Worm (Caenorhabditis elegans): ENCODE data around the gene C02G6.3.
A peak's percentile ranks its signal among the peaks of the same experiment; 100 is the strongest.

Gene C02G6.3

DNA sequence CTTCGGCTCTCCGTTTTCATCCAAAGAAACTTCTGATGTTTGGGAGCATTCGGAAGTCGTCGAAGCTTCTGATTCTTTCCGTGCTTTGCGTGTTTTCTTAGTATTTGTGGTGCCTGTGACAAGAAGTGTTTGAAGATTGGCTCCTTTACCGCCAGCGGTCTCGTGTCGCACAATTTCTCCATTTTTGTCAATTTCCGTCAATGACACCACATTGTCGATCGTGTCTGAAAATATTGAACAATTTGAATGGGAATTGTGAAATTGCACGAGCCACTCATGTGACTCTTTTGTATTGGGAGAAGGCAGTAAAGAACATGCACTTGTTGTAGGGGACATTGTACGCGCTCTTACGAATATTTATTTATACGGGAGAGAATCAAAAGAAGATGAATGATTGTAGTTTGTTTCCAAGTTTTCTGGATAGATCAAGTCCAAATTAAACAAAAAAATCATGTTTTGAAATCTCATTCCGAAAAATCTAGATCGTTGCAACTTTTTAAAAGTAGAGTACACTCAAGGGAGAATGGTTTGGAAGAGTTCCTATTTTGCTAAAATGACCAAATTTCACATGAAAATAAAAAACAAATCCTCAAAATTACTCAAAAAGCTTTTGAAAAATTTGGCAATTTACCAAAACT lies 37.5 kb upstream of the C02G6.3 start (continued):
- TF ChIP-seq somi-1 (GFP tag; optimal IDR thresholded peaks at IDR 0.05) (no peak), ceh-79 (tag; optimal IDR thresholded peaks at IDR 0.05) (no peak), repo-1 (tag; optimal IDR thresholded peaks at IDR 0.05) (peak; percentile 18), dox-1 (GFP tag; IDR thresholded peaks at IDR 0.05) (no peak), mel-28 (tag; optimal IDR thresholded peaks at IDR 0.05; ENCODE audit: borderline replicate concordance) (peak; percentile 27), ZK185.1 (tag; optimal IDR thresholded peaks at IDR 0.05; ENCODE audit: poor library complexity, severe bottlenecking) (no peak)

DNA sequence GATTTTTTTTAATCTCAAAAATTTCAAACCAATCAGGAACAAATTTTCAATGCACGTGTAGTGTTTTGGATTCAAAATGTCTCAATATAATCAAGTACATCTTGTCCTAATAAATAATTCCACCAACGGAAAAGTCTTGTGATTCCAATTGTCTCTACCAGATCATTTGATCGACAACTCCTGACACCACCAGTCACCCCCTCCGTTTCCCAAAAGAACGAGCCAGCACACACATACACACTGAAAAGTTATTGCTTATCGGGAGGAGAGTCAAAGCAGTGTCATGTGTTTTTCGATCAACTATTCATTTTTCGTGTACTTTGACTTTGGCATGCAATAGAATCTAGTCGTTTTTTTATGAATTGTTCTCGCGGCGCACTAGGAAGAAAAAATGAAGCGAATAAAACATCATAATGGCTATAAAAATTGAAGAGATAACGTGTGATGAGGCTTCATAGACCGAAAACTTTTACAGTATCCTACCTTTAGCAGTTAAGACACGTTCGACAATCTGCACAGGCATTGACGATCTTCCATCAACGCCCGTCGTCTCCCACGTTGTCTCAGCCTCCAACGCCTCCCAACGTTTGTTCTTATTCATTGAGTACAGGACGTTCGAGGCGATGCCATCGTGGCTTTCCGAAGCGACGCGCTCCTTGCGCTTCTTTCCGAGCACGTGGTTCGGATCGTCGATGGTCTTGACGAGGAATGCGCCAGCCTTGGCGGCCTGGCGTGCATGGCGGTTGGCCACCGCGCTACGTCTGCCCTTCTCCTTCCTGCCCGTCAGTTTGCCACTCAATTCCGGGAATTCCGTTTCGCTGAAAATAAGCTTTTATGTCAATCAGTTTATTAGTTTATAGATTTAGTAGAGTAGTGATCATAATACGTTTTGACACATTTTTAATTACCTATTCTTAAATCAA lies 36.5 kb upstream of the C02G6.3 start:
- no peak for TF ChIP-seq mes-4 (tag; optimal IDR thresholded peaks at IDR 0.05)
- no peak for TF ChIP-seq lsl-1 (GFP tag; optimal IDR thresholded peaks at IDR 0.05)
- TF ChIP-seq bed-2 (GFP tag; IDR thresholded peaks at IDR 0.05) = no peak
- TF ChIP-seq nhr-120 (GFP tag; IDR thresholded peaks at IDR 0.05) = 0 out of 2 replicates have a peak, but pooled peaks have one; percentile 21
- TF ChIP-seq lir-1 (GFP tag; conservative IDR thresholded peaks at IDR 0.05) = peak; percentile 32; the same call in 1 of the 2 replicates
- no peak for TF ChIP-seq F49E8.2 (tag; optimal IDR thresholded peaks at IDR 0.05; ENCODE audit: insufficient read depth)
- TF ChIP-seq atf-7 (tag; optimal IDR thresholded peaks at IDR 0.05) = no peak
- 0 out of 2 replicates have a peak, but pooled peaks have one; percentile 31 for TF ChIP-seq lag-1 (GFP tag; IDR thresholded peaks at IDR 0.05)
- TF ChIP-seq madf-3 (GFP tag; IDR thresholded peaks at IDR 0.05) = peak; percentile 71; the same call in 1 of the 2 replicates
- TF ChIP-seq egl-44 (GFP tag; IDR thresholded peaks at IDR 0.05) = peak; percentile 60; the same call in 1 of the 2 replicates
- 0 out of 2 replicates have a peak, but pooled peaks have one; percentile 30 for TF ChIP-seq cebp-2 (GFP tag; IDR thresholded peaks at IDR 0.05)
- no peak for TF ChIP-seq F39B2.1 (GFP tag; IDR thresholded peaks at IDR 0.05)
- peak; percentile 17; the same call in 1 of the 2 replicates for TF ChIP-seq mcd-1 (GFP tag; IDR thresholded peaks at IDR 0.05)
- TF ChIP-seq snpc-4 (GFP tag; optimal IDR thresholded peaks at IDR 0.05) = no peak
- TF ChIP-seq snpc-4 (tag; optimal IDR thresholded peaks at IDR 0.05) = no peak
- 0 out of 2 replicates have a peak, but pooled peaks have one; percentile 88 for TF ChIP-seq F37B4.10 (GFP tag; IDR thresholded peaks at IDR 0.05)
- no peak for TF ChIP-seq mel-28 (tag; optimal IDR thresholded peaks at IDR 0.05; ENCODE audit: borderline replicate concordance)
- TF ChIP-seq repo-1 (tag; optimal IDR thresholded peaks at IDR 0.05) = peak; percentile 6
- TF ChIP-seq lin-54 (GFP tag; optimal IDR thresholded peaks at IDR 0.05) = peak; percentile 17
- no peak for TF ChIP-seq efl-1 (GFP tag; optimal IDR thresholded peaks at IDR 0.05)
- no peak for TF ChIP-seq die-1 (tag; optimal IDR thresholded peaks at IDR 0.05)
- no peak; the same call in 1 of the 2 replicates for TF ChIP-seq pbrm-1 (GFP tag; IDR thresholded peaks at IDR 0.05)
- no peak for TF ChIP-seq unc-130 (GFP tag; optimal IDR thresholded peaks at IDR 0.05)
- TF ChIP-seq ztf-28 (GFP tag; IDR thresholded peaks at IDR 0.05) = 0 out of 2 replicates have a peak, but pooled peaks have one; percentile 77
- peak; percentile 21 for TF ChIP-seq ztf-18 (tag; optimal IDR thresholded peaks at IDR 0.05)
- TF ChIP-seq fkh-3 (tag; optimal IDR thresholded peaks at IDR 0.05) = peak; percentile 40
- TF ChIP-seq madf-6 (GFP tag; IDR thresholded peaks at IDR 0.05) = no peak
- peak; percentile 44 for TF ChIP-seq chd-7 (tag; optimal IDR thresholded peaks at IDR 0.05)
- no peak for TF ChIP-seq mxl-1 (tag; optimal IDR thresholded peaks at IDR 0.05)
- no peak for TF ChIP-seq ccch-3 (GFP tag; optimal IDR thresholded peaks at IDR 0.05)
- 0 out of 2 replicates have a peak, but pooled peaks have one; percentile 5 for TF ChIP-seq ceh-58 (GFP tag; IDR thresholded peaks at IDR 0.05)
- peak; percentile 31 for TF ChIP-seq F23B12.7 (tag; optimal IDR thresholded peaks at IDR 0.05; ENCODE audit: insufficient read depth)
- TF ChIP-seq cebp-1 (GFP tag; IDR thresholded peaks at IDR 0.05) = peak; percentile 76
- peak; percentile 59 for TF ChIP-seq cebp-1 (tag; optimal IDR thresholded peaks at IDR 0.05)
- TF ChIP-seq dox-1 (GFP tag; IDR thresholded peaks at IDR 0.05) = peak; percentile 51; the same call in 1 of the 2 replicates
- TF ChIP-seq B0035.1 (tag; optimal IDR thresholded peaks at IDR 0.05) = no peak
- TF ChIP-seq Y95B8A.8 (GFP tag; IDR thresholded peaks at IDR 0.05) = peak; percentile 81; the same call in 1 of the 2 replicates
- TF ChIP-seq madf-8 (GFP tag; conservative IDR thresholded peaks at IDR 0.05) = 0 out of 2 replicates have a peak, but pooled peaks have one; percentile 14
- TF ChIP-seq zfh-2 (GFP tag; conservative IDR thresholded peaks at IDR 0.05) = peak; percentile 95
- TF ChIP-seq lin-35 (GFP tag; optimal IDR thresholded peaks at IDR 0.05) = peak in 1 of 3 experiments; percentile 4

Data from whole organism, young adult.